Worm (Caenorhabditis elegans) whole organism, L3 larva: Measurements from ENCODE around the gene ttr-39.

ENCODE experiments used
- mdl-1 ChIP-seq: fragments of 150-350 bp; optimal IDR thresholded peaks from 2 replicates; lab custom pipeline; 2014; ENCODE audit warnings: missing biosample characterization, missing genetic modification characterization
- skn-1 ChIP-seq: fragments of 150-350 bp; optimal IDR thresholded peaks from 2 replicates; lab custom pipeline; 2014; ENCODE audit warnings: missing biosample characterization, missing genetic modification characterization
- unc-39 ChIP-seq: sonication (generic microtip); optimal IDR thresholded peaks from 4 replicates; lab custom pipeline; 2017; ENCODE audit warnings: missing biosample characterization, missing genetic modification characterization
- unc-62 ChIP-seq: fragments of 150-350 bp; sonication (generic microtip); optimal IDR thresholded peaks from 4 replicates; lab custom pipeline; 2014; ENCODE audit warnings: missing biosample characterization, missing genetic modification reagents, missing genetic modification characterization
- zag-1 ChIP-seq: fragments of 150-350 bp; optimal IDR thresholded peaks from 2 replicates; lab custom pipeline; 2014; ENCODE audit warnings: missing biosample characterization, missing genetic modification characterization

DNA sequence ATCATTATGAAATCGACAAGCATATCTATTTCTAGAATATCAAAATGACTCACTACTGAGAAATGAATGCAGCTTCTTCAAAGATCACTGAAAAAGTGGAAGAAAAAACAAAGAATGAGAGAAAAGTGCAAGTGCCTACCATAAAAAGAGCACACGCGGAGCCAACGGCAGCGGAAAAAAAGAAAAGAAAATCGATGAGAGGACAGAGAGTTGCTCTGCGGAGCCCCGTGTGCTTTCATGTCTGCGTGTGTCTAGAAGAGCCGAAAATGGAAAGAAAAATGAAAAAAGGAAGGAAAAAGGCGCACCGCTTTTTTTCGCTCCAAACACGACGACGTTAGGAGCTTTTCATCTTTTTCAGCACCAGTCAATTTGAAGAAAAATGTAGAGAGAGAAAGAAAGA is 26.9 kb downstream of the ttr-39 start, which contains the start of gene ipla-7:
- TF ChIP-seq unc-39, result no peak
- TF ChIP-seq zag-1 (tag; lab: Kevin White, UChicago), result no peak
- no peak for TF ChIP-seq skn-1 (tag; lab: Kevin White, UChicago)
- TF ChIP-seq unc-62 (GFP tag; lab: Kevin White, UChicago), result no peak
- TF ChIP-seq mdl-1, result no peak
